Fruit fly (Drosophila melanogaster) whole organism, adult: ENCODE results near the gene Cpr100A.

Source experiments
- bab1 ChIP-seq: fragments of 200-800 bp; sonication (Bioruptor generic); optimal IDR thresholded peaks from 3 replicates; lab custom pipeline; 2019; ENCODE audit warnings: missing biosample characterization, mild to moderate bottlenecking, missing genetic modification characterization, moderate library complexity
- tj ChIP-seq: fragments of 200-800 bp; sonication (Bioruptor generic); optimal IDR thresholded peaks from 3 replicates; lab custom pipeline; 2017; ENCODE audit warnings: missing biosample characterization, mild to moderate bottlenecking, missing genetic modification characterization, moderate library complexity

DNA sequence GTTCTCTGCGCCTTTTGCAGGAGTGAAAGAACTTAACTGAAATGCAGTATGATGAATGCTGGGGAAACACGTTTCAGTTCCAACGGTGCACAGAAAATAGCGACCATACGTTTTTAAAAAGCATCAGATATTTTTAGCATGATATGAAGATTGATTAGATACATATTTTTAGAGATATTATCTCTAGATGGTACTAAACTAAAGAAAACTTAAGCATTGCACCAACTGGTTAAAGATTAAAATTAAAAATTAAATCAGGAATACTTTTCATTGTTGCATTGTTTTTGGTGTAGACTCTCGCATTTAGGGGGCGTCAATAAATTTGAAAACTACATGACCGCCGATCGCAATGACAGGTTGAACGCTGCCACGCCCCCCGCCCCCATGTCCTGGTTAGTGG lies 23.6 kb upstream of the Cpr100A start:
- TF ChIP-seq tj (GFP tag; lab: Kevin White, UChicago) (no peak), bab1 (GFP tag; lab: Kevin White, UChicago) (no peak)
